Worm (Caenorhabditis elegans) whole organism, L3 larva: ENCODE data around the gene C33F10.14.

Experiments
- R02D3.7 ChIP-seq: fragments of 150-350 bp; optimal IDR thresholded peaks from 2 replicates; lab custom pipeline; 2014; ENCODE audit warnings: missing biosample characterization, missing genetic modification characterization
- aly-2 ChIP-seq: fragments of 150-350 bp; optimal IDR thresholded peaks from 2 replicates; lab custom pipeline; 2014; ENCODE audit warnings: missing biosample characterization, missing genetic modification characterization
- ama-1 ChIP-seq: fragments of 150-350 bp; optimal IDR thresholded peaks from 2 replicates; lab custom pipeline; 2018
- ceh-16 ChIP-seq: sonication (generic microtip); optimal IDR thresholded peaks from 2 replicates; lab custom pipeline; 2017; ENCODE audit warnings: missing biosample characterization, missing genetic modification characterization
- ceh-28 ChIP-seq: fragments of 150-350 bp; optimal IDR thresholded peaks from 2 replicates; lab custom pipeline; 2014; ENCODE audit warnings: missing biosample characterization, missing genetic modification reagents, missing genetic modification characterization
- ceh-82 ChIP-seq: fragments of 150-350 bp; optimal IDR thresholded peaks from 2 replicates; lab custom pipeline; 2014; ENCODE audit warnings: missing biosample characterization, missing genetic modification characterization
- ceh-9 ChIP-seq: sonication (generic microtip); optimal IDR thresholded peaks from 2 replicates; lab custom pipeline; 2018; ENCODE audit warnings: missing biosample characterization, missing genetic modification characterization
- daf-12 ChIP-seq: fragments of 150-350 bp; optimal IDR thresholded peaks from 2 replicates; lab custom pipeline; 2014; ENCODE audit warnings: missing biosample characterization, missing genetic modification reagents, missing genetic modification characterization
- egl-27 ChIP-seq: sonication (generic microtip); optimal IDR thresholded peaks from 4 replicates; lab custom pipeline; 2017; ENCODE audit warnings: missing biosample characterization, missing genetic modification reagents, missing genetic modification characterization
- elt-2 ChIP-seq: sonication (generic microtip); optimal IDR thresholded peaks from 2 replicates; lab custom pipeline; 2016; ENCODE audit warnings: missing genetic modification reagents, mild to moderate bottlenecking, missing genetic modification characterization, missing compliant biosample characterization
- eor-1 ChIP-seq, 2 experiments: fragments of 150-350 bp; optimal IDR thresholded peaks; 2 replicates each; lab custom pipeline; 2014 to 2018; ENCODE audit warnings: missing biosample characterization in 2 of 2, missing genetic modification characterization in 2 of 2
- fkh-10 ChIP-seq: sonication (generic microtip); optimal IDR thresholded peaks from 2 replicates; lab custom pipeline; 2017; ENCODE audit warnings: missing biosample characterization, missing genetic modification reagents, missing genetic modification characterization
- fkh-2 ChIP-seq: fragments of 150-350 bp; optimal IDR thresholded peaks from 2 replicates; lab custom pipeline; 2014; ENCODE audit warnings: missing biosample characterization, missing genetic modification reagents, missing genetic modification characterization
- fos-1 ChIP-seq: fragments of 150-350 bp; optimal IDR thresholded peaks from 2 replicates; lab custom pipeline; 2014; ENCODE audit warnings: missing biosample characterization, missing genetic modification characterization
- hmg-11 ChIP-seq: sonication (generic microtip); optimal IDR thresholded peaks from 2 replicates; lab custom pipeline; 2016; ENCODE audit warnings: missing genetic modification characterization, missing compliant biosample characterization
- jun-1 ChIP-seq: fragments of 150-350 bp; optimal IDR thresholded peaks from 2 replicates; lab custom pipeline; 2014; ENCODE audit warnings: missing biosample characterization, missing genetic modification reagents, missing genetic modification characterization
- lin-15B ChIP-seq: fragments of 150-350 bp; optimal IDR thresholded peaks from 2 replicates; lab custom pipeline; 2014; ENCODE audit warnings: missing biosample characterization, missing genetic modification characterization
- lin-39 ChIP-seq: fragments of 150-350 bp; optimal IDR thresholded peaks from 2 replicates; lab custom pipeline; 2018; ENCODE audit warnings: missing biosample characterization, missing genetic modification reagents, missing genetic modification characterization
- lsy-12 ChIP-seq: sonication (generic microtip); optimal IDR thresholded peaks from 2 replicates; lab custom pipeline; 2016; ENCODE audit warnings: mild to moderate bottlenecking, missing genetic modification characterization, missing compliant biosample characterization
- mdl-1 ChIP-seq: fragments of 150-350 bp; optimal IDR thresholded peaks from 2 replicates; lab custom pipeline; 2014; ENCODE audit warnings: missing biosample characterization, missing genetic modification characterization
- mml-1 ChIP-seq: fragments of 150-350 bp; sonication (generic microtip); optimal IDR thresholded peaks from 3 replicates; lab custom pipeline; 2014; ENCODE audit warnings: missing biosample characterization, missing genetic modification characterization
- nhr-23 ChIP-seq: fragments of 150-350 bp; optimal IDR thresholded peaks from 2 replicates; lab custom pipeline; 2014; ENCODE audit warnings: missing biosample characterization, missing genetic modification reagents, missing genetic modification characterization
- nhr-237 ChIP-seq: fragments of 150-350 bp; optimal IDR thresholded peaks from 2 replicates; lab custom pipeline; 2014; ENCODE audit warnings: missing biosample characterization, missing genetic modification characterization
- nhr-25 ChIP-seq: sonication (generic microtip); optimal IDR thresholded peaks from 2 replicates; lab custom pipeline; 2017; ENCODE audit warnings: missing biosample characterization, missing genetic modification characterization
- nhr-77 ChIP-seq: fragments of 150-350 bp; optimal IDR thresholded peaks from 2 replicates; lab custom pipeline; 2014; ENCODE audit warnings: missing biosample characterization, missing genetic modification characterization
- pha-4 ChIP-seq: fragments of 150-350 bp; optimal IDR thresholded peaks from 2 replicates; lab custom pipeline; 2014; ENCODE audit warnings: missing biosample characterization, missing genetic modification reagents, missing genetic modification characterization
- pqm-1 ChIP-seq: fragments of 150-350 bp; optimal IDR thresholded peaks from 2 replicates; lab custom pipeline; 2017; ENCODE audit warnings: missing biosample characterization, missing genetic modification characterization, inconsistent platforms
- skn-1 ChIP-seq: fragments of 150-350 bp; optimal IDR thresholded peaks from 2 replicates; lab custom pipeline; 2014; ENCODE audit warnings: missing biosample characterization, missing genetic modification characterization
- tbx-2 ChIP-seq: sonication (generic microtip); optimal IDR thresholded peaks from 2 replicates; lab custom pipeline; 2016; ENCODE audit warnings: mild to moderate bottlenecking, missing genetic modification characterization, missing compliant biosample characterization
- unc-62 ChIP-seq: fragments of 150-350 bp; sonication (generic microtip); optimal IDR thresholded peaks from 4 replicates; lab custom pipeline; 2014; ENCODE audit warnings: missing biosample characterization, missing genetic modification reagents, missing genetic modification characterization
- zag-1 ChIP-seq: fragments of 150-350 bp; optimal IDR thresholded peaks from 2 replicates; lab custom pipeline; 2014; ENCODE audit warnings: missing biosample characterization, missing genetic modification characterization
- ztf-11 ChIP-seq: fragments of 150-350 bp; optimal IDR thresholded peaks from 2 replicates; lab custom pipeline; 2014; ENCODE audit warnings: missing biosample characterization, missing genetic modification characterization

The C33F10.14 gene

ce11 chrII:4773891-4774432 is 23.2 kb upstream of the C33F10.14 start, which contains the start of the genes F26G1.9 and F26G1.10:
Gene F26G1.9 (minus strand): TSS chrII:4773991.
Gene F26G1.10 (plus strand): TSS chrII:4774382.
- TF ChIP-seq ama-1 (lab: Kevin White, UChicago) (no peak), elt-2 (tag; lab: Kevin White, UChicago) (peak; percentile 23), nhr-77 (tag; lab: Kevin White, UChicago) (no peak)

ce11 chrII:4775802-4776201 is 21.4 kb upstream of the C33F10.14 start:
- TF ChIP-seq aly-2: no peak
- TF ChIP-seq ceh-28 (tag; lab: Kevin White, UChicago): no peak
- no peak for TF ChIP-seq R02D3.7 (tag; lab: Kevin White, UChicago)
- TF ChIP-seq nhr-23 (tag; lab: Kevin White, UChicago): no peak
- no peak for TF ChIP-seq ama-1 (lab: Kevin White, UChicago)
- no peak for TF ChIP-seq unc-62
- TF ChIP-seq egl-27 (tag; lab: Kevin White, UChicago): no peak
- no peak for TF ChIP-seq lin-15B (tag; lab: Kevin White, UChicago)
- TF ChIP-seq skn-1 (tag; lab: Kevin White, UChicago): no peak
- no peak for TF ChIP-seq pqm-1 (tag; lab: Kevin White, UChicago)
- TF ChIP-seq hmg-11 (tag; lab: Kevin White, UChicago): no peak
- TF ChIP-seq mdl-1 (tag; lab: Kevin White, UChicago): no peak
- TF ChIP-seq daf-12: no peak

- TF ChIP-seq nhr-25 (no peak), fkh-2 (tag; lab: Kevin White, UChicago) (no peak), zag-1 (tag; lab: Kevin White, UChicago) (no peak), mdl-1 (tag; lab: Kevin White, UChicago) (no peak), ceh-82 (no peak), tbx-2 (no peak), R02D3.7 (tag; lab: Kevin White, UChicago) (no peak), lsy-12 (no peak), ceh-28 (tag; lab: Kevin White, UChicago) (no peak), aly-2 (no peak), nhr-237 (tag; lab: Kevin White, UChicago) (no peak), jun-1 (tag; lab: Kevin White, UChicago) (peak; percentile 24), ceh-16 (no peak), pqm-1 (tag; lab: Kevin White, UChicago) (peak; percentile 81), mml-1 (tag; lab: Kevin White, UChicago) (no peak), daf-12 (no peak), elt-2 (tag; lab: Kevin White, UChicago) (peak; percentile 94), ztf-11 (no peak), eor-1 (tag; optimal IDR thresholded peaks at IDR 0.05; lab: Kevin White, UChicago) (no peak), hmg-11 (tag; lab: Kevin White, UChicago) (no peak), ceh-9 (no peak)
Measured at ce11 chrII:4776933-4777332, 20.2 kb upstream of the C33F10.14 start, which contains the start of gene F26G1.11. Gene F26G1.11 (plus strand): TSS chrII:4777137.

ce11 chrII:4779753-4780152 is 17.4 kb upstream of the C33F10.14 start:
- TF ChIP-seq pha-4 (tag; lab: Kevin White, UChicago) (peak; percentile 49), egl-27 (tag; lab: Kevin White, UChicago) (no peak), R02D3.7 (tag; lab: Kevin White, UChicago) (no peak)

- TF ChIP-seq unc-62 (no peak), fos-1 (tag; lab: Kevin White, UChicago) (no peak), pha-4 (tag; lab: Kevin White, UChicago) (no peak), R02D3.7 (tag; lab: Kevin White, UChicago) (no peak)
Measured at ce11 chrII:4784436-4784835, 12.7 kb upstream of the C33F10.14 start, which contains the start of gene nep-12. Gene nep-12 (minus strand): TSS chrII:4784536.

ce11 chrII:4786181-4786580 is 11.0 kb upstream of the C33F10.14 start, which contains the start of gene msp-3:
Gene msp-3 (minus strand): TSS chrII:4786281.
- TF ChIP-seq lin-15B (tag; lab: Kevin White, UChicago) (no peak), fkh-10 (GFP tag; lab: Kevin White, UChicago) (no peak), unc-62 (no peak), nhr-25 (no peak), lin-39 (no peak), ceh-9 (no peak)
